Worm (Caenorhabditis elegans) whole organism, L1 larva: ENCODE measurements around the gene Y97E10AR.6.

Source experiments
- aly-2 ChIP-seq: fragments of 150-350 bp; optimal IDR thresholded peaks from 2 replicates; lab custom pipeline; 2014; ENCODE audit warnings: missing biosample characterization, missing genetic modification characterization
- hpl-2 ChIP-seq: fragments of 150-350 bp; optimal IDR thresholded peaks from 2 replicates; lab custom pipeline; 2014; ENCODE audit warnings: missing biosample characterization, missing genetic modification reagents, missing genetic modification characterization
- jun-1 ChIP-seq: fragments of 150-350 bp; optimal IDR thresholded peaks from 2 replicates; lab custom pipeline; 2014; ENCODE audit warnings: missing biosample characterization, missing genetic modification reagents, missing genetic modification characterization
- lin-13 ChIP-seq: fragments of 150-350 bp; optimal IDR thresholded peaks from 2 replicates; lab custom pipeline; 2014; ENCODE audit warnings: missing biosample characterization, missing genetic modification reagents, missing genetic modification characterization
- rnt-1 ChIP-seq: sonication (generic microtip); optimal IDR thresholded peaks from 2 replicates; lab custom pipeline; 2016; ENCODE audit warnings: mild to moderate bottlenecking, missing genetic modification characterization, moderate library complexity, missing compliant biosample characterization
- zag-1 ChIP-seq: fragments of 150-350 bp; optimal IDR thresholded peaks from 2 replicates; lab custom pipeline; 2014; ENCODE audit warnings: missing biosample characterization, missing genetic modification characterization
- ztf-4 ChIP-seq: fragments of 150-350 bp; optimal IDR thresholded peaks from 2 replicates; lab custom pipeline; 2014; ENCODE audit warnings: missing biosample characterization, missing genetic modification characterization

DNA sequence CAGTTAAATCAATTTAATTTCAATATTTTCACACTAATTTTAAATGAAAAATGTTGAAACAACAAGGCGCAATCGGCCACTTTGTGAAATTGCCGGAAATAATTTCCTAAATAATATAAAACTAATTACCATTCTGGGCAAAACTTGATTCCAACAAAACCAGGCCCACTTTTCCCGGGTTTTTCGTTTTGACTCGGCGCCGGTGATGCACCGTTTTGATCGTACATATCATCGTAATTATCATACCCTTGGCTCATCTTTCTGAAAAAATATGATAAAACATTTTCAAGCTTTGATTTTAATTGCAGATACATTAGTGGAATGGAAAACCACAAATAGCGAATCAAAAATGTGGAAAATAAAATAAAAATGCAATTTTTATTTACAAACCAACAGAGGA is 1.7 kb downstream of the Y97E10AR.6 start, which contains the start of gene rpb-9:
- TF ChIP-seq zag-1: no peak
- TF ChIP-seq rnt-1 (tag; lab: Kevin White, UChicago): no peak
- TF ChIP-seq aly-2 (tag; lab: Kevin White, UChicago): no peak
- TF ChIP-seq hpl-2 (GFP tag; lab: Kevin White, UChicago): no peak
- TF ChIP-seq jun-1: no peak
- TF ChIP-seq ztf-4 (tag; lab: Kevin White, UChicago): no peak
- no peak for TF ChIP-seq lin-13 (GFP tag; lab: Kevin White, UChicago)
